Fruit fly (Drosophila melanogaster) whole organism, embryonic: ENCODE results near the gene CG8892.

Experiments
- ATbp ChIP-seq: fragments of 200-800 bp; sonication (Bioruptor generic); optimal IDR thresholded peaks from 2 replicates; lab custom pipeline; 2017; ENCODE audit warnings: missing biosample characterization, mild to moderate bottlenecking, missing genetic modification characterization, missing genetic modification reagents
- Atf3 ChIP-seq: fragments of 200-800 bp; sonication (Bioruptor generic); optimal IDR thresholded peaks from 3 replicates; lab custom pipeline; 2016; ENCODE audit warnings: missing biosample characterization, missing genetic modification characterization
- CG11093 ChIP-seq: fragments of 200-800 bp; sonication (Bioruptor generic); IDR thresholded peaks from 3 replicates; pipeline ENCODE4 v1.3.6; 2022; ENCODE audit warnings: missing biosample characterization, missing genetic modification characterization
- CG11723 ChIP-seq: fragments of 200-800 bp; sonication (Bioruptor generic); optimal IDR thresholded peaks from 2 replicates; lab custom pipeline; 2017; ENCODE audit warnings: missing biosample characterization, mild to moderate bottlenecking, missing genetic modification characterization
- CG12104 ChIP-seq: fragments of 200-800 bp; sonication (Bioruptor generic); optimal IDR thresholded peaks from 3 replicates; lab custom pipeline; 2016; ENCODE audit warnings: missing biosample characterization, missing genetic modification characterization
- CG15011 ChIP-seq: fragments of 200-800 bp; sonication (Bioruptor generic); optimal IDR thresholded peaks from 3 replicates; lab custom pipeline; 2018; ENCODE audit warnings: missing biosample characterization, mild to moderate bottlenecking, missing genetic modification characterization
- CG2202 ChIP-seq: fragments of 200-800 bp; sonication (Bioruptor generic); optimal IDR thresholded peaks from 2 replicates; lab custom pipeline; 2018; ENCODE audit warnings: missing biosample characterization, mild to moderate bottlenecking, missing genetic modification characterization
- CG2712 ChIP-seq: fragments of 200-800 bp; optimal IDR thresholded peaks from 3 replicates; lab custom pipeline; 2019; ENCODE audit warnings: missing biosample characterization, mild to moderate bottlenecking, missing genetic modification characterization, moderate library complexity
- CG31441 ChIP-seq: fragments of 200-800 bp; sonication (Bioruptor generic); IDR thresholded peaks from 2 replicates; pipeline ENCODE4 v1.3.6; 2022; ENCODE audit warnings: missing biosample characterization, missing genetic modification characterization
- CG42726 ChIP-seq: fragments of 200-800 bp; sonication (Bioruptor generic); IDR thresholded peaks from 2 replicates; pipeline ENCODE4 v1.3.6; 2022; ENCODE audit warnings: missing biosample characterization, missing genetic modification characterization; ENCODE audit not compliant: partially characterized antibody
- CG6683 ChIP-seq: fragments of 200-800 bp; sonication (Bioruptor generic); optimal IDR thresholded peaks from 2 replicates; lab custom pipeline; 2017; ENCODE audit warnings: missing biosample characterization, mild to moderate bottlenecking, missing genetic modification characterization, missing genetic modification reagents
- CG7556 ChIP-seq: fragments of 200-800 bp; sonication (Bioruptor generic); optimal IDR thresholded peaks from 2 replicates; lab custom pipeline; 2017; ENCODE audit warnings: missing biosample characterization, mild to moderate bottlenecking, missing genetic modification characterization
- D19A ChIP-seq: fragments of 200-800 bp; optimal IDR thresholded peaks from 3 replicates; lab custom pipeline; 2019; ENCODE audit warnings: missing biosample characterization, mild to moderate bottlenecking, missing genetic modification characterization, moderate library complexity
- Deaf1 ChIP-seq: fragments of 200-800 bp; optimal IDR thresholded peaks from 3 replicates; lab custom pipeline; 2019; ENCODE audit warnings: missing biosample characterization, mild to moderate bottlenecking, missing genetic modification characterization, moderate library complexity
- Doc2 ChIP-seq: fragments of 200-800 bp; sonication (Bioruptor generic); IDR thresholded peaks from 2 replicates; pipeline ENCODE4 v1.3.6; 2022; ENCODE audit warnings: missing biosample characterization, missing genetic modification characterization
- HLH3B ChIP-seq: fragments of 200-800 bp; sonication (Bioruptor generic); IDR thresholded peaks from 2 replicates; pipeline ENCODE4 v1.3.6; 2022; ENCODE audit warnings: missing biosample characterization, missing genetic modification characterization
- HLHmδ ChIP-seq: fragments of 200-800 bp; sonication (Bioruptor generic); optimal IDR thresholded peaks from 2 replicates; lab custom pipeline; 2018; ENCODE audit warnings: missing biosample characterization, mild to moderate bottlenecking, missing genetic modification characterization, moderate library complexity
- Nf-YA ChIP-seq: fragments of 200-800 bp; sonication (Bioruptor generic); IDR thresholded peaks from 2 replicates; pipeline ENCODE4 v1.3.6; 2022; ENCODE audit warnings: missing biosample characterization, missing genetic modification characterization
- Opbp ChIP-seq: fragments of 200-800 bp; sonication (Bioruptor generic); IDR thresholded peaks from 3 replicates; pipeline ENCODE4 v1.3.6; 2022; ENCODE audit warnings: missing biosample characterization, missing genetic modification characterization; ENCODE audit not compliant: partially characterized antibody
- Six4 ChIP-seq: fragments of 200-800 bp; sonication (Bioruptor generic); optimal IDR thresholded peaks from 2 replicates; lab custom pipeline; 2016; ENCODE audit warnings: missing biosample characterization, missing genetic modification characterization
- ash1 ChIP-seq: fragments of 200-800 bp; sonication (Bioruptor generic); optimal IDR thresholded peaks from 2 replicates; lab custom pipeline; 2018; ENCODE audit warnings: missing biosample characterization, mild to moderate bottlenecking, missing genetic modification characterization
- bab2 ChIP-seq: fragments of 200-800 bp; sonication (Bioruptor generic); optimal IDR thresholded peaks from 2 replicates; lab custom pipeline; 2016; ENCODE audit warnings: missing biosample characterization, missing genetic modification characterization
- btn ChIP-seq: fragments of 200-800 bp; sonication (Bioruptor generic); optimal IDR thresholded peaks from 2 replicates; lab custom pipeline; 2016; ENCODE audit warnings: missing biosample characterization, missing genetic modification characterization
- dpn ChIP-seq, 2 experiments: fragments of 200-800 bp; sonication (Bioruptor generic); optimal IDR thresholded peaks; 3 replicates each; lab custom pipeline; 2016; ENCODE audit warnings: missing biosample characterization in 2 of 2, missing genetic modification characterization in 2 of 2
- fd3F ChIP-seq: fragments of 200-800 bp; sonication (Bioruptor generic); optimal IDR thresholded peaks from 2 replicates; lab custom pipeline; 2018; ENCODE audit warnings: missing biosample characterization, mild to moderate bottlenecking, missing genetic modification characterization, moderate library complexity
- hkb ChIP-seq, 2 experiments: fragments of 200-800 bp in 1 of 2; fragments of >200 bp in 1 of 2; sonication (Bioruptor generic) in 1 of 2; IDR thresholded peaks in 1 of 2; optimal IDR thresholded peaks in 1 of 2; 2 replicates each; pipeline versions ENCODE4 v1.3.6 to Lab custom; 2017 to 2022; ENCODE audit warnings: missing biosample characterization in 1 of 2, missing genetic modification characterization in 1 of 2
- hth ChIP-seq: fragments of >200 bp; optimal IDR thresholded peaks from 2 replicates; lab custom pipeline; 2017; ENCODE audit warnings: inconsistent platforms
- nerfin-2 ChIP-seq: fragments of 200-800 bp; sonication (Bioruptor generic); IDR thresholded peaks from 2 replicates; pipeline ENCODE4 v1.3.6; 2022; ENCODE audit warnings: missing biosample characterization, missing genetic modification characterization; ENCODE audit not compliant: partially characterized antibody
- nmo ChIP-seq: fragments of 200-800 bp; sonication (Bioruptor generic); optimal IDR thresholded peaks from 2 replicates; lab custom pipeline; 2018; ENCODE audit warnings: missing biosample characterization, mild to moderate bottlenecking, missing genetic modification characterization, moderate library complexity
- org-1 ChIP-seq: fragments of 200-800 bp; sonication (Bioruptor generic); optimal IDR thresholded peaks from 2 replicates; lab custom pipeline; 2017; ENCODE audit warnings: missing biosample characterization, missing genetic modification characterization
- pita ChIP-seq: fragments of 200-800 bp; sonication (Bioruptor generic); optimal IDR thresholded peaks from 2 replicates; lab custom pipeline; 2017; ENCODE audit warnings: missing biosample characterization, mild to moderate bottlenecking, missing genetic modification characterization
- pnt ChIP-seq: fragments of 200-800 bp; sonication (Bioruptor generic); optimal IDR thresholded peaks from 3 replicates; lab custom pipeline; 2016; ENCODE audit warnings: missing biosample characterization, missing genetic modification characterization
- rib ChIP-seq: fragments of 200-800 bp; sonication (Bioruptor generic); IDR thresholded peaks from 2 replicates; pipeline ENCODE4 v1.3.6; 2022; ENCODE audit warnings: missing biosample characterization, missing genetic modification characterization
- slp2 ChIP-seq: fragments of 200-800 bp; sonication (Bioruptor generic); optimal IDR thresholded peaks from 2 replicates; lab custom pipeline; 2016; ENCODE audit warnings: missing biosample characterization, missing genetic modification characterization
- sob ChIP-seq: fragments of 200-800 bp; sonication (Bioruptor generic); IDR thresholded peaks from 2 replicates; pipeline ENCODE4 v1.3.6; 2022; ENCODE audit warnings: missing biosample characterization, missing genetic modification characterization
- sug ChIP-seq: fragments of 200-800 bp; optimal IDR thresholded peaks from 2 replicates; lab custom pipeline; 2019; ENCODE audit warnings: missing biosample characterization, mild to moderate bottlenecking, missing genetic modification characterization, moderate library complexity
- tio ChIP-seq: fragments of 200-800 bp; sonication (Bioruptor generic); optimal IDR thresholded peaks from 2 replicates; lab custom pipeline; 2017; ENCODE audit warnings: missing biosample characterization, missing genetic modification characterization, inconsistent platforms
- ttk ChIP-seq: fragments of 200-800 bp; sonication (Bioruptor generic); IDR thresholded peaks from 2 replicates; pipeline ENCODE4 v2.1.2; 2022; ENCODE audit warnings: missing biosample characterization, missing genetic modification characterization
- tup ChIP-seq: fragments of 200-800 bp; sonication (Bioruptor generic); optimal IDR thresholded peaks from 2 replicates; lab custom pipeline; 2016; ENCODE audit warnings: missing biosample characterization, mild to moderate bottlenecking, missing genetic modification characterization, moderate library complexity
- zen ChIP-seq: fragments of 200-800 bp; sonication (Bioruptor generic); optimal IDR thresholded peaks from 3 replicates; lab custom pipeline; 2018; ENCODE audit warnings: missing biosample characterization, mild to moderate bottlenecking, missing genetic modification characterization, moderate library complexity
- zfh2 ChIP-seq: fragments of 200-800 bp; sonication (Bioruptor generic); optimal IDR thresholded peaks from 2 replicates; lab custom pipeline; 2016; ENCODE audit warnings: missing biosample characterization, missing genetic modification characterization

The CG8892 gene

DNA sequence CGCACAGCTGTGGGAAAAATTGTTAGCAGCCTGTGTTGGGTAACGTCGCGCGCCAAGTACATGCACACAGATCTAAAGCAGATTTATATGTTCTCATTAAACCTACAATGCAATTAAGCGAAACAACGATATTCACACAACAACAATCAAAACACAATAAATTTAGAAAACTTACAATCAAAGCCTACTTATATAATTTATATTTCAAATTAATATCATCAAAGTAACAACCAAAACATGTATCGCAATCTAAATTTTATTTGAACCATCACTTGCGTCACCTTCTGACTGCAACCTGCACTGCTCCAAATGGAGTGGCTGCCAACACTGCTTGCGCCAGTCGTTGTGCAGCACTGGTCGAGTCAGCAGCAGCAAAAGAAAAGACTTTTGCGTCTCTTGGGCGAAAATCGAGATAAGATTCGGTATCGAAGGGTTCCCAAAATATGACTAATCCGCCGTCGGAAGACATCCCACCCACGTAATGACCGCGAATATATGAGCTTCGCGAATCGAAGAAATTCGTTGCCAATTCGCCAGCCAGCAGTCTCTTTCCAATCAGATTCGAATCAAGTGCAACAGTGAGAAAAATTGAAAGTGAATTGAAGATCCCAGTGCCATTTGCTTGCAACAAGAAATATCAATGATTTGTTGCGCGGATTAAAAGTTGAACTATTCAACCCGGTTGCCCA lies at the start of gene CG8892, which contains the start of gene CG34126 (continued):
- TF ChIP-seq nerfin-2 (0 out of 2 replicates have a peak, but pooled peaks have one; percentile 25), CG11723 (GFP tag; lab: Kevin White, UChicago) (peak; percentile 96), sug (tag; lab: Kevin White, UChicago) (peak; percentile 97), Atf3 (GFP tag; lab: Kevin White, UChicago) (peak; percentile 96), slp2 (GFP tag; lab: Kevin White, UChicago) (peak; percentile 96), ttk (GFP tag; lab: Robert Waterston, UW) (peak; percentile 93), CG15011 (GFP tag; lab: Kevin White, UChicago) (peak; percentile 95), pita (no peak), sob (peak; percentile 98), rib (peak; percentile 93), zen (tag; lab: Kevin White, UChicago) (peak; percentile 96), hth (no peak), Six4 (GFP tag; lab: Kevin White, UChicago) (peak; percentile 97), btn (peak; percentile 64), fd3F (GFP tag; lab: Kevin White, UChicago) (peak; percentile 95), tup (GFP tag; lab: Kevin White, UChicago) (peak; percentile 95), CG7556 (GFP tag; lab: Kevin White, UChicago) (peak; percentile 97), dpn (GFP tag; optimal IDR thresholded peaks at IDR 0.05; lab: Kevin White, UChicago) (peak; percentile 98), CG6683 (GFP tag; lab: Kevin White, UChicago) (peak; percentile 93), CG12104 (peak; percentile 96), Opbp (GFP tag; lab: Robert Waterston, UW) (0 out of 3 replicates have a peak, but pooled peaks have one; percentile 28), org-1 (GFP tag; lab: Kevin White, UChicago) (peak; percentile 96), pnt (GFP tag; lab: Kevin White, UChicago) (peak; percentile 97), nmo (GFP tag; lab: Kevin White, UChicago) (peak; percentile 98), D19A (tag; lab: Kevin White, UChicago) (peak; percentile 87), HLHmδ (no peak), ATbp (peak; percentile 90), ash1 (GFP tag; lab: Kevin White, UChicago) (peak; percentile 86), CG2712 (tag; lab: Kevin White, UChicago) (peak; percentile 98), tio (peak; percentile 98), HLH3B (GFP tag; lab: Robert Waterston, UW) (peak; percentile 94), Deaf1 (tag; lab: Kevin White, UChicago) (peak; percentile 81), CG2202 (tag; lab: Kevin White, UChicago) (peak; percentile 91), CG11093 (GFP tag; lab: Robert Waterston, UW) (peak; percentile 96), zfh2 (GFP tag; lab: Kevin White, UChicago) (peak; percentile 98), Nf-YA (GFP tag; lab: Robert Waterston, UW) (peak; percentile 89), Doc2 (GFP tag; lab: Robert Waterston, UW) (peak; percentile 93), CG31441 (GFP tag; lab: Robert Waterston, UW) (peak; percentile 96), bab2 (GFP tag; lab: Kevin White, UChicago) (peak; percentile 97), hkb (optimal IDR thresholded peaks at IDR 0.05; lab: Kevin White, UChicago) (peak; percentile 93), hkb (GFP tag; IDR thresholded peaks at IDR 0.05; lab: Robert Waterston, UW) (peak; percentile 92), CG42726 (GFP tag; lab: Robert Waterston, UW) (peak; percentile 73)
